Worm (Caenorhabditis elegans): Measurements from ENCODE around the gene srb-18.

DNA sequence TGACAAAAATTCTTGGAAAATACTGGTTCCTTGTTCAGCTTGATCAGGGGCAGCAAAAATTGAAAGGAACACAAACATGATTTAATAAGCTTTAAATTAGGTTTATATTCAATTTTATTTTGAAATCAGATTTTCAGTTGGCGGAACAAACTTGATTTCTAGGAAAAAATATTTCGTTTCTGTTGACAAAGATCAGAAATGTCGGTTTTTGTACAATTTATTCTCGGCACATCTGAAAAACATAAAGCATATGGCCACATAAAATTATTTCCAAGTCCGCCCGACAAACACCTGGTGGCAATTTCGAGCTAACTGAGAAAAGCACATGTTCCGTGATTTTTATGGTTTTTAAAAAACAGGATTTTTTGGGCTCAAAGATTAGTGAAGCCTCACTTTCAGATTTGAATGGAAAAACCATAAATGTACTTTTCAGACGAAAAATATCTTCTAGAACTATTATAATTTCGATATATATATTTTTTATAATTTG lies 38.9 kb downstream of the srb-18 start, which contains the start of gene ttr-10:
- TF ChIP-seq him-1 (tag; optimal IDR thresholded peaks at IDR 0.05) (no peak), W03F9.2 (tag; optimal IDR thresholded peaks at IDR 0.05) (no peak)
